Worm (Caenorhabditis elegans) whole organism, L4 larva: ENCODE results near the gene fbxa-54.
"Not testable (repeated sequence)": the region's sequence is repeated elsewhere in the genome, so short reads cannot be mapped to it uniquely, and the experiment has no call there.

Experiments used
- D1046.2 ChIP-seq: fragments of 200-800 bp; sonication (Bioruptor generic); IDR thresholded peaks from 2 replicates; pipeline ENCODE4 v1.3.6; 2022; ENCODE audit warnings: missing genetic modification characterization, missing compliant biosample characterization
- F10B5.3 ChIP-seq: sonication (generic microtip); optimal IDR thresholded peaks from 2 replicates; lab custom pipeline; 2016; ENCODE audit warnings: mild to moderate bottlenecking, missing genetic modification characterization, missing compliant biosample characterization
- F37D6.2 ChIP-seq: sonication (generic microtip); optimal IDR thresholded peaks from 2 replicates; lab custom pipeline; 2016; ENCODE audit warnings: mild to moderate bottlenecking, missing genetic modification characterization, missing compliant biosample characterization
- F49E8.2 ChIP-seq: sonication (generic microtip); optimal IDR thresholded peaks from 2 replicates; lab custom pipeline; 2016; ENCODE audit warnings: missing compliant biosample characterization, mild to moderate bottlenecking, missing genetic modification characterization, borderline replicate concordance
- R02D3.7 ChIP-seq: fragments of 150-350 bp; sonication (generic microtip); optimal IDR thresholded peaks from 3 replicates; lab custom pipeline; 2014; ENCODE audit warnings: missing biosample characterization, missing genetic modification characterization
- T26A8.4 ChIP-seq: fragments of 200-800 bp; sonication (Bioruptor generic); IDR thresholded peaks from 2 replicates; pipeline ENCODE4 v1.3.6; 2022; ENCODE audit warnings: missing genetic modification characterization, missing compliant biosample characterization
- aha-1 ChIP-seq: fragments of 150-350 bp; peaks from one replicate; lab custom pipeline; 2014; ENCODE audit warnings: missing biosample characterization, missing genetic modification characterization
- arid-1 ChIP-seq: fragments of 200-800 bp; sonication (Bioruptor generic); conservative IDR thresholded peaks from 2 replicates; pipeline ENCODE4 v1.3.6; 2022; ENCODE audit warnings: missing genetic modification reagents, missing genetic modification characterization, missing compliant biosample characterization
- ceh-82 ChIP-seq: sonication (generic microtip); optimal IDR thresholded peaks from 2 replicates; lab custom pipeline; 2017; ENCODE audit warnings: missing biosample characterization, missing genetic modification characterization
- cey-2 ChIP-seq: sonication (generic microtip); optimal IDR thresholded peaks from 3 replicates; lab custom pipeline; 2017; ENCODE audit warnings: missing genetic modification characterization, mild to moderate bottlenecking, missing compliant biosample characterization, antibody characterized with exemption, borderline replicate concordance; ENCODE audit not compliant: insufficient read depth
- daf-12 ChIP-seq: fragments of 150-350 bp; optimal IDR thresholded peaks from 2 replicates; lab custom pipeline; 2014; ENCODE audit warnings: missing biosample characterization, missing genetic modification reagents, missing genetic modification characterization
- daf-16 ChIP-seq, 3 experiments: sonication (generic microtip); optimal IDR thresholded peaks; 2 replicates each; lab custom pipeline; 2016 to 2017; ENCODE audit warnings: missing genetic modification characterization in 3 of 3, missing genetic modification reagents in 3 of 3, mild to moderate bottlenecking in 2 of 3, missing compliant biosample characterization in 2 of 3, missing biosample characterization in 1 of 3, moderate library complexity in 1 of 3
- dmd-6 ChIP-seq: fragments of 200-800 bp; sonication (Bioruptor generic); IDR thresholded peaks from 2 replicates; pipeline ENCODE4 v1.3.6; 2022; ENCODE audit warnings: missing genetic modification reagents, missing genetic modification characterization, missing compliant biosample characterization
- duxl-1 ChIP-seq: sonication (generic microtip); optimal IDR thresholded peaks from 2 replicates; lab custom pipeline; 2016; ENCODE audit warnings: mild to moderate bottlenecking, missing genetic modification characterization, moderate library complexity, missing compliant biosample characterization; ENCODE audit not compliant: poor library complexity
- dve-1 ChIP-seq: sonication (generic microtip); optimal IDR thresholded peaks from 2 replicates; lab custom pipeline; 2017; ENCODE audit warnings: antibody characterized with exemption, mild to moderate bottlenecking, missing genetic modification characterization, missing compliant biosample characterization; ENCODE audit not compliant: insufficient read depth
- hlh-11 ChIP-seq: fragments of 200-800 bp; sonication (Bioruptor generic); optimal IDR thresholded peaks from 2 replicates; lab custom pipeline; 2018; ENCODE audit warnings: mild to moderate bottlenecking, missing genetic modification characterization, missing compliant biosample characterization
- hmg-1.1 ChIP-seq: fragments of 200-800 bp; sonication (Bioruptor generic); IDR thresholded peaks from 2 replicates; pipeline ENCODE4 v1.3.6; 2022; ENCODE audit warnings: missing genetic modification reagents, missing genetic modification characterization, missing compliant biosample characterization
- lim-7 ChIP-seq: fragments of 200-800 bp; sonication (Bioruptor generic); IDR thresholded peaks from 2 replicates; pipeline ENCODE4 v1.3.6; 2022; ENCODE audit warnings: missing genetic modification characterization, missing compliant biosample characterization
- lin-39 ChIP-seq: fragments of 150-350 bp; optimal IDR thresholded peaks from 2 replicates; lab custom pipeline; 2014; ENCODE audit warnings: missing biosample characterization, missing genetic modification reagents, missing genetic modification characterization
- lir-3 ChIP-seq: sonication (generic microtip); optimal IDR thresholded peaks from 2 replicates; lab custom pipeline; 2016; ENCODE audit warnings: mild to moderate bottlenecking, missing genetic modification characterization, missing compliant biosample characterization
- mdl-1 ChIP-seq, 2 experiments: fragments of 150-350 bp in 1 of 2; sonication (generic microtip) in 1 of 2; optimal IDR thresholded peaks; 2 replicates each; lab custom pipeline; 2014 to 2017; ENCODE audit warnings: missing biosample characterization in 2 of 2, missing genetic modification characterization in 2 of 2
- mxl-2 ChIP-seq: fragments of 200-800 bp; sonication (Bioruptor generic); conservative IDR thresholded peaks from 2 replicates; pipeline ENCODE4 v1.3.6; 2022; ENCODE audit warnings: missing genetic modification reagents, missing genetic modification characterization, missing compliant biosample characterization
- nhr-11 ChIP-seq: fragments of 150-350 bp; optimal IDR thresholded peaks from 2 replicates; lab custom pipeline; 2014; ENCODE audit warnings: missing biosample characterization, missing genetic modification characterization
- nhr-111 ChIP-seq: fragments of 200-800 bp; sonication (Bioruptor generic); optimal IDR thresholded peaks from 2 replicates; lab custom pipeline; 2018; ENCODE audit warnings: mild to moderate bottlenecking, missing genetic modification characterization, missing compliant biosample characterization
- nhr-28 ChIP-seq: fragments of 150-350 bp; optimal IDR thresholded peaks from 2 replicates; lab custom pipeline; 2014; ENCODE audit warnings: missing biosample characterization, missing genetic modification characterization
- nhr-42 ChIP-seq: fragments of 200-800 bp; sonication (Bioruptor generic); IDR thresholded peaks from 2 replicates; pipeline ENCODE4 v1.3.6; 2022; ENCODE audit warnings: missing genetic modification characterization, missing compliant biosample characterization
- nhr-48 ChIP-seq: sonication (generic microtip); optimal IDR thresholded peaks from 2 replicates; lab custom pipeline; 2016; ENCODE audit warnings: mild to moderate bottlenecking, missing genetic modification characterization, missing compliant biosample characterization
- nhr-76 ChIP-seq: fragments of 150-350 bp; optimal IDR thresholded peaks from 2 replicates; lab custom pipeline; 2014; ENCODE audit warnings: missing biosample characterization, missing genetic modification characterization
- pha-4 ChIP-seq, 2 experiments: fragments of 150-350 bp in 1 of 2; fragments of 200-800 bp in 1 of 2; sonication (Bioruptor generic) in 1 of 2; IDR thresholded peaks in 1 of 2; optimal IDR thresholded peaks in 1 of 2; 2 replicates each; pipeline versions ENCODE4 v1.3.6 to Lab custom; 2014 to 2022; ENCODE audit warnings: missing genetic modification characterization in 2 of 2, missing genetic modification reagents in 2 of 2, missing biosample characterization in 1 of 2, missing compliant biosample characterization in 1 of 2
- pqm-1 ChIP-seq: sonication (generic microtip); optimal IDR thresholded peaks from 2 replicates; lab custom pipeline; 2017; ENCODE audit warnings: missing biosample characterization, missing genetic modification characterization
- rbr-2 ChIP-seq: sonication (generic microtip); optimal IDR thresholded peaks from 2 replicates; lab custom pipeline; 2016; ENCODE audit warnings: missing genotype, missing genetic modification characterization, missing compliant biosample characterization
- saeg-2 ChIP-seq: fragments of 200-800 bp; sonication (Bioruptor generic); IDR thresholded peaks from 2 replicates; pipeline ENCODE4 v1.3.6; 2022; ENCODE audit warnings: missing genetic modification reagents, missing genetic modification characterization, missing compliant biosample characterization
- set-16 ChIP-seq: fragments of 200-800 bp; sonication (Bioruptor generic); IDR thresholded peaks from 2 replicates; pipeline ENCODE4 v1.3.6; 2022; ENCODE audit warnings: missing genetic modification reagents, missing genetic modification characterization, missing compliant biosample characterization
- skn-1 ChIP-seq: fragments of 150-350 bp; optimal IDR thresholded peaks from 2 replicates; lab custom pipeline; 2014; ENCODE audit warnings: missing biosample characterization, missing genetic modification characterization
- snpc-1.2 ChIP-seq: fragments of 200-800 bp; sonication (Bioruptor generic); IDR thresholded peaks from 2 replicates; pipeline ENCODE4 v1.3.6; 2022; ENCODE audit warnings: missing genetic modification reagents, missing genetic modification characterization, missing compliant biosample characterization
- snpc-4 ChIP-seq: fragments of 150-350 bp; optimal IDR thresholded peaks from 2 replicates; lab custom pipeline; 2014; ENCODE audit warnings: missing biosample characterization, missing genetic modification characterization
- spr-1 ChIP-seq: sonication (generic microtip); optimal IDR thresholded peaks from 2 replicates; lab custom pipeline; 2016; ENCODE audit warnings: mild to moderate bottlenecking, missing genetic modification characterization, missing compliant biosample characterization
- tra-1 ChIP-seq: fragments of 200-800 bp; sonication (Bioruptor generic); IDR thresholded peaks from 2 replicates; pipeline ENCODE4 v1.3.6; 2022; ENCODE audit warnings: missing genetic modification reagents, missing genetic modification characterization, missing compliant biosample characterization
- unc-130 ChIP-seq: sonication (generic microtip); optimal IDR thresholded peaks from 2 replicates; lab custom pipeline; 2016; ENCODE audit warnings: missing genetic modification reagents, missing genetic modification characterization, missing compliant biosample characterization
- unc-39 ChIP-seq: sonication (generic microtip); optimal IDR thresholded peaks from 2 replicates; lab custom pipeline; 2017; ENCODE audit warnings: missing biosample characterization, missing genetic modification characterization
- unc-62 ChIP-seq, 3 experiments: fragments of 150-350 bp in 1 of 3; sonication (generic microtip); optimal IDR thresholded peaks in 2 of 3; peaks in 1 of 3; 1 replicate in 1 of 3; 2 replicates in 2 of 3; lab custom pipeline; 2014 to 2017; ENCODE audit warnings: missing biosample characterization in 3 of 3, missing genetic modification characterization in 3 of 3, missing genetic modification reagents in 3 of 3, missing genotype in 1 of 3

The fbxa-54 gene

ce11 chrIII:919322-919721 lies 36.8 kb upstream of the fbxa-54 start, which contains the start of gene F23H11.7:
F23H11.7 (minus strand) TSS chrIII:919422.
- TF ChIP-seq set-16 (GFP tag; lab: Robert Waterston, UW) (no peak), aha-1 (tag; lab: Kevin White, UChicago) (peak; percentile 2)

DNA sequence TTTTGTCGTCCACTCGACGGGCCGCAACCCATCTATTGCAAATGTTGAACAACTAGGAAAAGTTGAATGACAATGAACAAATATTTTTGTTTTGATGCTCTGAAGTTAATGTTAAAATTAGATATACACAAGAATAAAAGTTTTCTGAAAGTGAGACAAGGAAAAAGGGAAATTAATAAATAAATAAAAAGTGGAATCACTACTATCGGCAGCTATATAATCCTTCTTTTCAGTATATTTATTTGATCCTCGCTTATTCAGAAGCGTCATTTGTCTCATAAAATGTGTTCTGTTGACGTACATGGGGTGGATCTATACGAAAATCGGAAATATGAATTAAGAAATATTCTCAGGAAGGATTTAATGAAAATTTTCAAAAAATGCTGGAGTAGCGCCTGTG lies 29.9 kb upstream of the fbxa-54 start, which contains the start of gene pef-1:
pef-1 (minus strand) TSS at position 101 of the 400 bp plus-strand sequence.
- TF ChIP-seq snpc-1.2 (GFP tag; lab: Robert Waterston, UW) (no peak), snpc-4 (tag; lab: Kevin White, UChicago) (no peak), T26A8.4 (GFP tag; lab: Robert Waterston, UW) (no peak), cey-2 (tag; lab: Kevin White, UChicago) (no peak), duxl-1 (tag; lab: Kevin White, UChicago) (no peak), pqm-1 (tag; lab: Kevin White, UChicago) (no peak), nhr-76 (tag; lab: Kevin White, UChicago) (no peak), nhr-111 (no peak), mxl-2 (GFP tag; lab: Robert Waterston, UW) (no peak), nhr-28 (no peak), R02D3.7 (no peak), unc-130 (no peak)

ce11 chrIII:931405-931804 lies 24.7 kb upstream of the fbxa-54 start:
- peak in 1 of 2 experiments; percentile 57 for TF ChIP-seq daf-16 (GFP tag; optimal IDR thresholded peaks at IDR 0.05; lab: Kevin White, UChicago)
- TF ChIP-seq daf-16 (tag; optimal IDR thresholded peaks at IDR 0.05; lab: Kevin White, UChicago): not testable (repeated sequence)
- TF ChIP-seq nhr-48: peak; percentile 28
- peak; percentile 19 for TF ChIP-seq F10B5.3 (tag; lab: Kevin White, UChicago)
- TF ChIP-seq spr-1 (tag; lab: Kevin White, UChicago): peak; percentile 65
- peak; percentile 69 for TF ChIP-seq lir-3

DNA sequence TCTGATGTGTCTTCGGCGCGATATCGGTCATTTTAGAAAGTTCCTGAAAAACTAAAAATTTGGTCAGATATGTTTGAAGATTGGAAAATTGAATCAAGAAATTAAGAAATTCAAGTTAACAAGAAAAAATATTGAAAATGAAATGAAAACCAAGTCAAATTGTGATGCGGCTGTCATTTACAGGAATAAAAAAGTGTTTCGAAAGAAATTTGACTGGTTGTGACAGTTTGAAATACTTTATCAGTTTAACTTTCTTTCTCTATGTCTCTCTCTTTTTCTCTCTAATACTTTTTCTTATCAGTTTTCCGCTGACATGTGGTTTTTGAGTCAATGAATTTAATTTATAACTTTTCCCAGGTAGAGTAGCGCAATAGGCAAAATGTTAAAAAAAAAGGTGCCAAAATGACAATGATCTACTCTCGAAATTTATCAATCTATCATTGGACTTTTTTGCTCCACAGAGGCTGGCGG lies 20.1 kb upstream of the fbxa-54 start, which contains the start of gene fbxa-55:
fbxa-55 (minus strand) TSS at position 51 of the 471 bp plus-strand sequence.
- TF ChIP-seq daf-16 (GFP tag; optimal IDR thresholded peaks at IDR 0.05; lab: Kevin White, UChicago) (no peak), daf-16 (tag; optimal IDR thresholded peaks at IDR 0.05; lab: Kevin White, UChicago) (peak; percentile 51), saeg-2 (no peak), unc-62 (GFP tag; optimal IDR thresholded peaks at IDR 0.05 in 1 of 2; lab: Kevin White, UChicago) (peak in 1 of 2 experiments; percentile 6), unc-62 (tag; optimal IDR thresholded peaks at IDR 0.05; lab: Kevin White, UChicago) (no peak), pqm-1 (tag; lab: Kevin White, UChicago) (peak; percentile 43), tra-1 (GFP tag; lab: Robert Waterston, UW) (peak; percentile 80), hlh-11 (tag; lab: Kevin White, UChicago) (peak; percentile 75), ceh-82 (tag; lab: Kevin White, UChicago) (no peak), dve-1 (peak; percentile 52), arid-1 (GFP tag; lab: Robert Waterston, UW) (no peak), nhr-28 (peak; percentile 25), dmd-6 (peak; percentile 92)

- no peak for TF ChIP-seq lim-7
- no peak for TF ChIP-seq mdl-1 (tag; optimal IDR thresholded peaks at IDR 0.05; lab: Kevin White, UChicago)
- no peak for TF ChIP-seq nhr-111
- no peak for TF ChIP-seq nhr-76 (tag; lab: Kevin White, UChicago)
- TF ChIP-seq lir-3: no peak
- TF ChIP-seq lin-39 (tag; lab: Kevin White, UChicago): no peak
- no peak for TF ChIP-seq daf-12 (tag; lab: Kevin White, UChicago)
- TF ChIP-seq F49E8.2 (tag; lab: Kevin White, UChicago): no peak
- TF ChIP-seq rbr-2: no peak
- no peak for TF ChIP-seq unc-39 (tag; lab: Kevin White, UChicago)
- TF ChIP-seq D1046.2 (GFP tag; lab: Robert Waterston, UW): no peak
- TF ChIP-seq hmg-1.1 (GFP tag; lab: Robert Waterston, UW): no peak
- no peak for TF ChIP-seq snpc-4 (tag; lab: Kevin White, UChicago)
- no peak for TF ChIP-seq nhr-11 (tag; lab: Kevin White, UChicago)
- no peak for TF ChIP-seq nhr-42
- TF ChIP-seq dmd-6: no peak
- no peak for TF ChIP-seq skn-1
- no peak for TF ChIP-seq pha-4 (GFP tag; IDR thresholded peaks at IDR 0.05; lab: Robert Waterston, UW)
- no peak for TF ChIP-seq pha-4 (tag; optimal IDR thresholded peaks at IDR 0.05; lab: Kevin White, UChicago)
- TF ChIP-seq F37D6.2 (tag; lab: Kevin White, UChicago): no peak
These were observed 18.2 kb upstream of the fbxa-54 start, which contains the start of gene fbxa-56 for ce11 chrIII:937961-938360. fbxa-56 (minus strand) TSS chrIII:938061.
